Fruit fly (Drosophila melanogaster): Measurements from ENCODE around the gene CG43134.

CG43134 gene

dm6 chrX:4205346-4206178, 41.6 kb upstream of the CG43134 start, which contains the start of gene Fas2 (continued):
- TF ChIP-seq CG6854 (GFP tag; optimal IDR thresholded peaks at IDR 0.05) = peak; percentile 84
- peak; percentile 69 for TF ChIP-seq CG8119 (GFP tag; IDR thresholded peaks at IDR 0.05)
- TF ChIP-seq Sox102F (GFP tag; optimal IDR thresholded peaks at IDR 0.05) = peak; percentile 73
- TF ChIP-seq acj6 (GFP tag; optimal IDR thresholded peaks at IDR 0.05) = peak; percentile 5
- TF ChIP-seq CG8632 (GFP tag; optimal IDR thresholded peaks at IDR 0.05) = peak; percentile 0
- TF ChIP-seq Met (GFP tag; optimal IDR thresholded peaks at IDR 0.05) = peak; percentile 55
- peak; percentile 76 for TF ChIP-seq svp (GFP tag)
- TF ChIP-seq CG1621 (tag; optimal IDR thresholded peaks at IDR 0.05) = peak; percentile 36
- no peak for TF ChIP-seq CG11762 (GFP tag; optimal IDR thresholded peaks at IDR 0.05; ENCODE audit: insufficient read depth)
- peak; percentile 58 for TF ChIP-seq CG7368 (GFP tag; optimal IDR thresholded peaks at IDR 0.05)
- TF ChIP-seq CG15336 (GFP tag; IDR thresholded peaks at IDR 0.05) = peak; percentile 64
- TF ChIP-seq Blimp-1 (GFP tag; optimal IDR thresholded peaks at IDR 0.05) = no peak
- TF ChIP-seq Hr4 (GFP tag; optimal IDR thresholded peaks at IDR 0.05) = peak; percentile 39
- no peak for TF ChIP-seq Sox15 (GFP tag; optimal IDR thresholded peaks at IDR 0.05)
- peak; percentile 50 for TF ChIP-seq dac (GFP tag; optimal IDR thresholded peaks at IDR 0.05)
- peak in 1 of 2 experiments; percentile 50 for TF ChIP-seq salr (GFP tag; optimal IDR thresholded peaks at IDR 0.05)

DNA sequence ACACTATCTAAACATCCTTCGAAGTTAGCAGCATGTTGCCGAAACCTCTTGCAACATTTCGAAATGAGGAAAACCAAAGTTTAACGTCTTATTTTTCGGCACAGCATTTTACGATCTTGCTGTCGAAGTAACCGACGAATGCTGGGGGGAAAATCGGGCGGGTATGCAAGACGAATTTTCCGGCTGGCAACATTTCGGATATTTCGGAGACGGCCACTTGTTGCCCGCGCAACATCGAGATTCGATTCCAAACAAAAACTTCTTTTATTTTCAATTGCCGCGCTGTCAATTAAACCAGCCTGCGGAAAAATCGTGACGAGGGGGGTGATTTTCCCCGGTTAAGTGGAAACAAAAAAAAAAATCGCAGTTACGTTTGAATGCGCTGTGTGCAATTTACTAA, 40.3 kb upstream of the CG43134 start:
- TF ChIP-seq CG1621 (tag; optimal IDR thresholded peaks at IDR 0.05) = no peak
- no peak for TF ChIP-seq OdsH (GFP tag; optimal IDR thresholded peaks at IDR 0.05)
- TF ChIP-seq achi (GFP tag; optimal IDR thresholded peaks at IDR 0.05) = no peak
- TF ChIP-seq vri (GFP tag; optimal IDR thresholded peaks at IDR 0.05) = no peak
- TF ChIP-seq Gug (GFP tag; IDR thresholded peaks at IDR 0.05) = no peak
- no peak for TF ChIP-seq net (GFP tag; optimal IDR thresholded peaks at IDR 0.05)
- no peak for TF ChIP-seq CG16779 (tag; optimal IDR thresholded peaks at IDR 0.05)
- TF ChIP-seq CG6854 (GFP tag; optimal IDR thresholded peaks at IDR 0.05) = no peak
- no peak for TF ChIP-seq Eip93F (GFP tag; optimal IDR thresholded peaks at IDR 0.05)
- no peak for TF ChIP-seq CG11902 (GFP tag; optimal IDR thresholded peaks at IDR 0.05)
- TF ChIP-seq Met (GFP tag; optimal IDR thresholded peaks at IDR 0.05) = no peak
- TF ChIP-seq CG11294 (GFP tag; IDR thresholded peaks at IDR 0.05) = no peak
- TF ChIP-seq CG6808 (GFP tag; optimal IDR thresholded peaks at IDR 0.05) = no peak
- no peak for TF ChIP-seq CG3032 (tag; optimal IDR thresholded peaks at IDR 0.05)

DNA sequence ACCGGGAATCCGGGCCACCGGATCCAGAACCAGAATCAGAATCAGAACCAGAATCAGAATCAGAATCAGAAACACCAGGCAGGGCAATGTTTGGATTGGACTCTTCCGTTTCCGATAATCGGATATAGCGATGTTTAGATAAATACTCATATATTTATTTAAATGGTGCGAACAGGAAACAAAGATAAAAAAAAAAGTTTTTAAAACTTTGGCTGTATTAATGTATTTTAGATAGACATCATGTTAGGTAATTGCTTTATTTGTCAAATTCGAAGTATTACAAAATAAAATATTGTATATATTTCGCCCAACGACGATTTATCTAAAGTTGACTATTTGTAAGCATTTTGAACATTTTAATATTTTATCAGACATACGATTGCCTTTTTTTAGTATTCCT, 34.4 kb upstream of the CG43134 start, which contains the start of gene CG43288:
Gene CG43288 (plus strand): TSS at position 301 of the 400 bp plus-strand sequence.
- TF ChIP-seq esn (GFP tag; optimal IDR thresholded peaks at IDR 0.05) = no peak
- no peak for TF ChIP-seq fkh (GFP tag; optimal IDR thresholded peaks at IDR 0.05)
- TF ChIP-seq salr (GFP tag; optimal IDR thresholded peaks at IDR 0.05) = no peak
- no peak for TF ChIP-seq vri (GFP tag; optimal IDR thresholded peaks at IDR 0.05)
- TF ChIP-seq cyc (GFP tag; optimal IDR thresholded peaks at IDR 0.05) = no peak
- no peak for TF ChIP-seq Blimp-1 (GFP tag; optimal IDR thresholded peaks at IDR 0.05)
- TF ChIP-seq fd85E (GFP tag; optimal IDR thresholded peaks at IDR 0.05) = no peak
- TF ChIP-seq Ets96B (tag; optimal IDR thresholded peaks at IDR 0.05) = no peak
- TF ChIP-seq CG6792 (GFP tag; optimal IDR thresholded peaks at IDR 0.05) = no peak
- no peak for TF ChIP-seq CG11294 (GFP tag; IDR thresholded peaks at IDR 0.05)
- no peak for TF ChIP-seq CG10631 (GFP tag; optimal IDR thresholded peaks at IDR 0.05)
- no peak for TF ChIP-seq Lpt (GFP tag; optimal IDR thresholded peaks at IDR 0.05)
- no peak for TF ChIP-seq CG8119 (GFP tag; IDR thresholded peaks at IDR 0.05)
- no peak for TF ChIP-seq dac (GFP tag; optimal IDR thresholded peaks at IDR 0.05)
- TF ChIP-seq net (GFP tag; optimal IDR thresholded peaks at IDR 0.05) = no peak
- no peak for TF ChIP-seq OdsH (GFP tag; optimal IDR thresholded peaks at IDR 0.05)
- no peak for TF ChIP-seq CG6854 (GFP tag; optimal IDR thresholded peaks at IDR 0.05)
- TF ChIP-seq acj6 (GFP tag; optimal IDR thresholded peaks at IDR 0.05) = no peak
